Worm (Caenorhabditis elegans) whole organism, young adult: ENCODE measurements around the gene ttc-17.

Experiments used
- B0019.2 ChIP-seq: fragments of 200-800 bp; sonication (Bioruptor generic); conservative IDR thresholded peaks from 2 replicates; pipeline ENCODE4 v1.3.6; 2022; ENCODE audit warnings: missing genetic modification reagents, missing genetic modification characterization, missing compliant biosample characterization
- B0261.1 ChIP-seq: sonication (generic microtip); optimal IDR thresholded peaks from 2 replicates; lab custom pipeline; 2016; ENCODE audit warnings: mild to moderate bottlenecking, missing genetic modification characterization, moderate library complexity, missing compliant biosample characterization
- C17E4.6 ChIP-seq: fragments of 200-800 bp; sonication (Bioruptor generic); IDR thresholded peaks from 2 replicates; pipeline ENCODE4 v1.3.6; 2022; ENCODE audit warnings: missing genetic modification reagents, missing genetic modification characterization, missing compliant biosample characterization
- D2030.7 ChIP-seq: fragments of 200-800 bp; sonication (Bioruptor generic); IDR thresholded peaks from 2 replicates; pipeline ENCODE4 v1.3.6; 2022; ENCODE audit warnings: missing genetic modification reagents, missing genetic modification characterization, missing compliant biosample characterization
- F10E7.11 ChIP-seq: sonication (generic microtip); optimal IDR thresholded peaks from 2 replicates; lab custom pipeline; 2017; ENCODE audit warnings: mild to moderate bottlenecking, missing genetic modification characterization, moderate library complexity, missing compliant biosample characterization
- F49E8.2 ChIP-seq: sonication (generic microtip); optimal IDR thresholded peaks from 3 replicates; lab custom pipeline; 2017; ENCODE audit warnings: missing genetic modification characterization, mild to moderate bottlenecking, missing compliant biosample characterization, antibody characterized with exemption, moderate library complexity; ENCODE audit not compliant: insufficient read depth
- Y53F4B.3 ChIP-seq: fragments of 200-800 bp; sonication (Bioruptor generic); IDR thresholded peaks from 2 replicates; pipeline ENCODE4 v1.3.6; 2022; ENCODE audit warnings: missing genetic modification reagents, missing genetic modification characterization, missing compliant biosample characterization
- Y95B8A.8 ChIP-seq: fragments of 200-800 bp; sonication (Bioruptor generic); IDR thresholded peaks from 2 replicates; pipeline ENCODE4 v1.3.6; 2022; ENCODE audit warnings: missing genetic modification reagents, missing genetic modification characterization, missing compliant biosample characterization
- attf-5 ChIP-seq: fragments of 200-800 bp; sonication (Bioruptor generic); optimal IDR thresholded peaks from 2 replicates; lab custom pipeline; 2018; ENCODE audit warnings: mild to moderate bottlenecking, missing genetic modification characterization, missing compliant biosample characterization
- bed-1 ChIP-seq: fragments of 200-800 bp; sonication (Bioruptor generic); IDR thresholded peaks from 2 replicates; pipeline ENCODE4 v1.3.6; 2022; ENCODE audit warnings: missing genetic modification reagents, missing genetic modification characterization, missing compliant biosample characterization
- bed-2 ChIP-seq: fragments of 200-800 bp; sonication (Bioruptor generic); IDR thresholded peaks from 2 replicates; pipeline ENCODE4 v1.3.6; 2022; ENCODE audit warnings: missing genetic modification reagents, missing genetic modification characterization, missing compliant biosample characterization
- ceh-58 ChIP-seq: fragments of 200-800 bp; sonication (Bioruptor generic); IDR thresholded peaks from 2 replicates; pipeline ENCODE4 v1.3.6; 2022; ENCODE audit warnings: missing genetic modification characterization, missing compliant biosample characterization
- chd-7 ChIP-seq: sonication (generic microtip); optimal IDR thresholded peaks from 2 replicates; lab custom pipeline; 2016; ENCODE audit warnings: mild to moderate bottlenecking, missing genetic modification characterization, moderate library complexity, missing compliant biosample characterization
- egl-18 ChIP-seq: fragments of 200-800 bp; sonication (Bioruptor generic); IDR thresholded peaks from 2 replicates; pipeline ENCODE4 v1.3.6; 2022; ENCODE audit warnings: missing genetic modification reagents, missing genetic modification characterization, missing compliant biosample characterization
- egrh-3 ChIP-seq: fragments of 200-800 bp; sonication (Bioruptor generic); IDR thresholded peaks from 2 replicates; pipeline ENCODE4 v1.3.6; 2022; ENCODE audit warnings: missing genetic modification reagents, missing genetic modification characterization, missing compliant biosample characterization
- gei-17 ChIP-seq: fragments of 200-800 bp; sonication (Bioruptor generic); optimal IDR thresholded peaks from 2 replicates; lab custom pipeline; 2018; ENCODE audit warnings: mild to moderate bottlenecking, missing genetic modification characterization, missing compliant biosample characterization
- hlh-12 ChIP-seq: sonication (generic microtip); optimal IDR thresholded peaks from 2 replicates; lab custom pipeline; 2016; ENCODE audit warnings: missing genetic modification characterization, missing compliant biosample characterization
- lag-1 ChIP-seq: fragments of 200-800 bp; sonication (Bioruptor generic); IDR thresholded peaks from 2 replicates; pipeline ENCODE4 v1.3.6; 2022; ENCODE audit warnings: missing genetic modification reagents, missing genetic modification characterization, missing compliant biosample characterization
- let-526 ChIP-seq: fragments of 200-800 bp; sonication (Bioruptor generic); IDR thresholded peaks from 2 replicates; pipeline ENCODE4 v1.3.6; 2022; ENCODE audit warnings: missing genetic modification reagents, missing genetic modification characterization, missing compliant biosample characterization
- lsy-27 ChIP-seq: sonication (generic microtip); optimal IDR thresholded peaks from 2 replicates; lab custom pipeline; 2017; ENCODE audit warnings: missing genetic modification characterization, mild to moderate bottlenecking, missing compliant biosample characterization, antibody characterized with exemption, missing genotype, borderline replicate concordance; ENCODE audit not compliant: insufficient read depth
- madf-3 ChIP-seq: fragments of 200-800 bp; sonication (Bioruptor generic); IDR thresholded peaks from 2 replicates; pipeline ENCODE4 v1.3.6; 2022; ENCODE audit warnings: missing genetic modification reagents, missing genetic modification characterization, missing compliant biosample characterization
- nfyb-1 ChIP-seq: fragments of 200-800 bp; sonication (Bioruptor generic); IDR thresholded peaks from 2 replicates; pipeline ENCODE4 v1.3.6; 2022; ENCODE audit warnings: missing genetic modification reagents, missing genetic modification characterization, missing compliant biosample characterization
- nhr-120 ChIP-seq: fragments of 200-800 bp; sonication (Bioruptor generic); IDR thresholded peaks from 2 replicates; pipeline ENCODE4 v1.3.6; 2022; ENCODE audit warnings: missing genetic modification characterization, missing compliant biosample characterization
- nhr-80 ChIP-seq: sonication (generic microtip); optimal IDR thresholded peaks from 2 replicates; lab custom pipeline; 2016; ENCODE audit warnings: missing genetic modification characterization, missing compliant biosample characterization
- rpc-1 ChIP-seq, 2 experiments: fragments of 150-350 bp in 1 of 2; sonication (generic microtip) in 1 of 2; optimal IDR thresholded peaks; 2 replicates each; lab custom pipeline; 2014 to 2018; ENCODE audit warnings: missing biosample characterization in 1 of 2, missing genetic modification characterization in 1 of 2, missing genetic modification reagents in 1 of 2, missing genotype in 1 of 2
- snpc-1.1 ChIP-seq: sonication (generic microtip); optimal IDR thresholded peaks from 2 replicates; lab custom pipeline; 2017; ENCODE audit warnings: missing genetic modification characterization, mild to moderate bottlenecking, missing compliant biosample characterization, antibody characterized with exemption, moderate library complexity, missing genotype, missing genetic modification reagents; ENCODE audit not compliant: insufficient read depth
- snpc-1.3 ChIP-seq: sonication (generic microtip); optimal IDR thresholded peaks from 2 replicates; lab custom pipeline; 2017; ENCODE audit warnings: missing genetic modification characterization, mild to moderate bottlenecking, missing compliant biosample characterization, antibody characterized with exemption, moderate library complexity, missing genotype, missing genetic modification reagents; ENCODE audit not compliant: insufficient read depth
- somi-1 ChIP-seq: fragments of 200-800 bp; sonication (Bioruptor generic); optimal IDR thresholded peaks from 2 replicates; lab custom pipeline; 2018; ENCODE audit warnings: mild to moderate bottlenecking, missing genetic modification characterization, missing compliant biosample characterization
- xnd-1 ChIP-seq: sonication (generic microtip); optimal IDR thresholded peaks from 2 replicates; lab custom pipeline; 2016; ENCODE audit warnings: missing genotype, missing genetic modification reagents, missing genetic modification characterization, missing compliant biosample characterization
- ztf-18 ChIP-seq: sonication (generic microtip); optimal IDR thresholded peaks from 2 replicates; lab custom pipeline; 2016; ENCODE audit warnings: missing genotype, mild to moderate bottlenecking, missing genetic modification characterization, missing compliant biosample characterization
- ztf-25 ChIP-seq: fragments of 200-800 bp; sonication (Bioruptor generic); IDR thresholded peaks from 2 replicates; pipeline ENCODE4 v1.3.6; 2022; ENCODE audit warnings: missing genetic modification reagents, missing genetic modification characterization, missing compliant biosample characterization
- ztf-28 ChIP-seq: fragments of 200-800 bp; sonication (Bioruptor generic); IDR thresholded peaks from 2 replicates; pipeline ENCODE4 v1.3.6; 2022; ENCODE audit warnings: missing genetic modification reagents, missing genetic modification characterization, missing compliant biosample characterization
- ztf-6 ChIP-seq: fragments of 200-800 bp; sonication (Bioruptor generic); IDR thresholded peaks from 2 replicates; pipeline ENCODE4 v1.3.6; 2022; ENCODE audit warnings: missing genetic modification reagents, missing genetic modification characterization, missing compliant biosample characterization

ttc-17 gene

ce11 chrV:8994801-8995200 lies 38.0 kb downstream of the ttc-17 start, which contains the start of gene F59E11.5:
Gene F59E11.5, plus strand, starts transcription at chrV:8995101.
- no peak for TF ChIP-seq nhr-120 (GFP tag; lab: Robert Waterston, UW)
- no peak for TF ChIP-seq gei-17 (GFP tag; lab: Kevin White, UChicago)
- no peak for TF ChIP-seq egrh-3 (GFP tag; lab: Robert Waterston, UW)
- no peak for TF ChIP-seq D2030.7
- no peak for TF ChIP-seq nfyb-1 (GFP tag; lab: Robert Waterston, UW)
- no peak for TF ChIP-seq lsy-27
- TF ChIP-seq somi-1 (GFP tag; lab: Kevin White, UChicago): no peak
- TF ChIP-seq madf-3 (GFP tag; lab: Robert Waterston, UW): no peak
- no peak for TF ChIP-seq ceh-58 (GFP tag; lab: Robert Waterston, UW)
- no peak for TF ChIP-seq xnd-1 (tag; lab: Kevin White, UChicago)
- TF ChIP-seq, all 124 proteins: peak for 0

ce11 chrV:9001175-9001574 lies 44.3 kb downstream of the ttc-17 start, which contains the start of gene F59E11.2:
Gene F59E11.2, plus strand, starts transcription at chrV:9001475.
- no peak for TF ChIP-seq B0019.2 (GFP tag; lab: Robert Waterston, UW)
- no peak for TF ChIP-seq rpc-1 (optimal IDR thresholded peaks at IDR 0.05; lab: Kevin White, UChicago)
- TF ChIP-seq rpc-1 (tag; optimal IDR thresholded peaks at IDR 0.05; lab: Kevin White, UChicago): no peak
- TF ChIP-seq ztf-18 (tag; lab: Kevin White, UChicago): no peak
- no peak for TF ChIP-seq B0261.1 (tag; lab: Kevin White, UChicago)
- TF ChIP-seq somi-1 (GFP tag; lab: Kevin White, UChicago): no peak
- TF ChIP-seq Y95B8A.8 (GFP tag; lab: Robert Waterston, UW): no peak
- no peak for TF ChIP-seq bed-1 (GFP tag; lab: Robert Waterston, UW)
- no peak for TF ChIP-seq Y53F4B.3 (GFP tag; lab: Robert Waterston, UW)
- TF ChIP-seq ztf-25 (GFP tag; lab: Robert Waterston, UW): no peak
- TF ChIP-seq snpc-1.1 (tag; lab: Kevin White, UChicago): no peak
- no peak for TF ChIP-seq nhr-80 (tag; lab: Kevin White, UChicago)
- TF ChIP-seq snpc-1.3 (tag; lab: Kevin White, UChicago): no peak
- no peak for TF ChIP-seq chd-7 (tag; lab: Kevin White, UChicago)
- TF ChIP-seq F49E8.2 (tag; lab: Kevin White, UChicago): no peak
- no peak for TF ChIP-seq bed-2 (GFP tag; lab: Robert Waterston, UW)
- no peak for TF ChIP-seq madf-3 (GFP tag; lab: Robert Waterston, UW)
- TF ChIP-seq egl-18 (GFP tag; lab: Robert Waterston, UW): no peak
- TF ChIP-seq let-526 (GFP tag; lab: Robert Waterston, UW): no peak

ce11 chrV:9003291-9003690 lies 46.4 kb downstream of the ttc-17 start, which contains the start of gene srx-1:
Gene srx-1, plus strand, starts transcription at chrV:9003672.
- TF ChIP-seq ztf-6 (GFP tag; lab: Robert Waterston, UW) (no peak), hlh-12 (tag; lab: Kevin White, UChicago) (no peak), chd-7 (tag; lab: Kevin White, UChicago) (no peak), ztf-28 (GFP tag; lab: Robert Waterston, UW) (no peak), C17E4.6 (GFP tag; lab: Robert Waterston, UW) (no peak), snpc-1.1 (tag; lab: Kevin White, UChicago) (no peak), attf-5 (GFP tag; lab: Kevin White, UChicago) (no peak), lag-1 (no peak), F10E7.11 (tag; lab: Kevin White, UChicago) (no peak)
